Fruit fly (Drosophila melanogaster) whole organism, wandering third instar larva: ENCODE results near the gene nub.

Experiments
- Dfd ChIP-seq: fragments of >200 bp; optimal IDR thresholded peaks from 2 replicates; lab custom pipeline; 2017; ENCODE audit warnings: missing biosample characterization, missing genetic modification characterization
- GATAd ChIP-seq: sonication (Bioruptor generic); optimal IDR thresholded peaks from 2 replicates; lab custom pipeline; 2016; ENCODE audit warnings: missing biosample characterization, missing genetic modification characterization
- Jra ChIP-seq: sonication (Bioruptor generic); optimal IDR thresholded peaks from 2 replicates; lab custom pipeline; 2016; ENCODE audit warnings: missing biosample characterization, missing genetic modification characterization
- Mio ChIP-seq: sonication (Bioruptor generic); optimal IDR thresholded peaks from 2 replicates; lab custom pipeline; 2016; ENCODE audit warnings: missing biosample characterization, missing genetic modification characterization
- Myc ChIP-seq: fragments of >200 bp; optimal IDR thresholded peaks from 2 replicates; lab custom pipeline; 2017
- OdsH ChIP-seq: fragments of 200-800 bp; sonication (Bioruptor generic); optimal IDR thresholded peaks from 2 replicates; lab custom pipeline; 2016; ENCODE audit warnings: missing biosample characterization, mild to moderate bottlenecking, missing genetic modification characterization
- Sp1 ChIP-seq: fragments of 200-800 bp; sonication (Bioruptor generic); optimal IDR thresholded peaks from 3 replicates; lab custom pipeline; 2019; ENCODE audit warnings: missing biosample characterization, mild to moderate bottlenecking, missing genetic modification characterization, moderate library complexity
- fru ChIP-seq: fragments of 200-800 bp; sonication (Bioruptor generic); optimal IDR thresholded peaks from 3 replicates; lab custom pipeline; 2016; ENCODE audit warnings: missing biosample characterization, mild to moderate bottlenecking, missing genetic modification characterization
- h ChIP-seq: fragments of 200-800 bp; sonication (Bioruptor generic); optimal IDR thresholded peaks from 3 replicates; lab custom pipeline; 2016; ENCODE audit warnings: missing biosample characterization, mild to moderate bottlenecking, missing genetic modification characterization
- psq ChIP-seq: fragments of 200-800 bp; sonication (Bioruptor generic); optimal IDR thresholded peaks from 3 replicates; lab custom pipeline; 2017; ENCODE audit warnings: missing biosample characterization, mild to moderate bottlenecking, missing genetic modification characterization, moderate library complexity
- usp ChIP-seq: fragments of >200 bp; optimal IDR thresholded peaks from 2 replicates; lab custom pipeline; 2017; ENCODE audit warnings: missing biosample characterization, missing genetic modification characterization

DNA sequence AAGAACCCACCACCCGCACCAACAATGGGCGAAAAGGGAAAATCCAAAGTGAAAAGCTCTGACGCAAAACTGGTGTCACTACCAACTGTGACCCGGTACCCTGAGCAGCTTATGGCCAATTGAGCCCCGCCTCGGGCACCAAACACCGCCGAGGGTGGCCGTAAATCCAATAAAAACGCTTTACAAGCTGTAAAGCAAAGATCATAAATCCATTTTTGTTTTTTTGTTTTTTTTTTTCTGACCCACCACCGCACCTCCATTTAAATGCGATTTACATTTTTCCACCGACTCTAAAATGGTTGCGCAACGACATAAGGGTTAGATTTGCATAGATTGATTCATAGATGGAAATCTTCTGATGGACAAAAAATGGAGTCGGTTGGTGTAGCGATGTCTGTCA is 86.9 kb downstream of the nub start:
- no peak for TF ChIP-seq Mio (GFP tag; lab: Kevin White, UChicago)
- TF ChIP-seq fru (GFP tag; lab: Kevin White, UChicago) = no peak
- no peak for TF ChIP-seq GATAd
- TF ChIP-seq Sp1 (GFP tag; lab: Kevin White, UChicago) = no peak
- TF ChIP-seq h (GFP tag; lab: Kevin White, UChicago) = no peak
- no peak for TF ChIP-seq Myc
- TF ChIP-seq Dfd (GFP tag; lab: Kevin White, UChicago) = no peak
- no peak for TF ChIP-seq OdsH (GFP tag; lab: Kevin White, UChicago)
- TF ChIP-seq psq (GFP tag; lab: Kevin White, UChicago) = no peak
- TF ChIP-seq Jra (GFP tag; lab: Kevin White, UChicago) = no peak
- no peak for TF ChIP-seq usp
